Fruit fly (Drosophila melanogaster): ENCODE measurements around the gene CG34155.

The CG34155 gene

DNA sequence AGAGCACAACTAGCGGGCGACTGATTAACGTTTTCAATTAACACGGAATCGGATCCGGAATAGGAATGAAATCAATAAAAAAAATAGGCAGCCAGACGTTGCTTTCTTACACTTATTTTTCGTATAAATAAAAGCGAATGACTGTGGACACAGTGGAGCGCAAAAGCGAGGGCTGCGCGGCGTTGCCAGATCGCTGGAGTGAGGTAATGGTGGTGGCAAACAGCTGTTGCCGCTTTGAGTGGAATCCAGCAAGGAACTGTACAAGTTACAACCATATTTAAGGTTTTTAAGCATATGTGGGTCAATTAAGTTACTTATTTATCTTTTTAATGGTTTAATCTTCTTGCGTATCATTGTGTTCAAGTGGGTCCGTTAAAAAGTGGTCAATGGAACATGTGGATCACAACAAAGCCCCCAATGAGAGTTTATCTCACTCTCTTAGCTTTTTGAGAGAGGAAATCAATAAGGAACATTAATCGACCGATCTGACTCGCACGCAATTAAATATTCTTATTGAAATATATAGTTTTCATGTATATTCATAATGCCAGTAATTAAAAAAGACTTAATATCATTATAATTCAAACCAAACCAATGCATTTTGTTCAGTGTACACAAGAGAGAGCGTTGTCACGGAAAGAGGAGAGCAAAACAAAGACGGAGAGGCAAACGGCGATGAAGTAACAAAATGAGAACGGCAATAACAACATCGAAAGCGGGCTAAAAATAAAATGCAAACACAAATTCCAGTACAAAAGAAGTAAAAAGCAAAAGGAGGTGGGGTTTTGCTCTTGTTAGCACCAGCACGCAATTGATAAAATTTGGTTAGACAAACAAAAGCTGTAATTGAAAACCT is 40.4 kb upstream of the CG34155 start (continued):
- TF ChIP-seq bbx (GFP tag; IDR thresholded peaks at IDR 0.05; ENCODE audit: partially characterized antibody): 0 out of 2 replicates have a peak, but pooled peaks have one; percentile 45
- peak; percentile 87 for TF ChIP-seq CG16779 (GFP tag; IDR thresholded peaks at IDR 0.05)
- peak; percentile 90 for TF ChIP-seq CG5245 (GFP tag; optimal IDR thresholded peaks at IDR 0.05)
- TF ChIP-seq Dip2 (GFP tag; IDR thresholded peaks at IDR 0.05): peak; percentile 38; the same call in 1 of the 2 replicates
- no peak for TF ChIP-seq CG7745 (tag; optimal IDR thresholded peaks at IDR 0.05)
- TF ChIP-seq Hr3 (GFP tag; optimal IDR thresholded peaks at IDR 0.05): peak; percentile 86
- TF ChIP-seq Hsf (GFP tag; optimal IDR thresholded peaks at IDR 0.05): peak; percentile 90
- peak; percentile 88 for TF ChIP-seq org-1 (GFP tag; optimal IDR thresholded peaks at IDR 0.05)
- peak; percentile 89 for TF ChIP-seq CG32767 (GFP tag; IDR thresholded peaks at IDR 0.05)
- TF ChIP-seq Poxn (GFP tag; IDR thresholded peaks at IDR 0.05): peak; percentile 77
- peak; percentile 77 for TF ChIP-seq trem (tag; optimal IDR thresholded peaks at IDR 0.05)
- peak; percentile 88 for TF ChIP-seq Aef1 (GFP tag; IDR thresholded peaks at IDR 0.05)
- peak; percentile 78 for TF ChIP-seq E2f2 (GFP tag; IDR thresholded peaks at IDR 0.05)
- TF ChIP-seq Bdp1 (GFP tag; optimal IDR thresholded peaks at IDR 0.05): peak; percentile 82
- peak; percentile 80 for TF ChIP-seq fu2 (GFP tag; optimal IDR thresholded peaks at IDR 0.05)
- peak; percentile 79 for TF ChIP-seq CG7357 (GFP tag; IDR thresholded peaks at IDR 0.05)
- peak; percentile 93 for TF ChIP-seq ara (GFP tag; IDR thresholded peaks at IDR 0.05)
- TF ChIP-seq pzg (GFP tag; optimal IDR thresholded peaks at IDR 0.05): peak; percentile 2
- peak; percentile 93 for TF ChIP-seq z (GFP tag; IDR thresholded peaks at IDR 0.05)
- TF ChIP-seq CG17829 (tag; optimal IDR thresholded peaks at IDR 0.05): peak; percentile 91
- peak; percentile 31 for TF ChIP-seq HmgD (GFP tag; optimal IDR thresholded peaks at IDR 0.05)
- no peak for TF ChIP-seq hb (GFP tag; IDR thresholded peaks at IDR 0.05; ENCODE audit: partially characterized antibody)
- TF ChIP-seq CG14667 (GFP tag; IDR thresholded peaks at IDR 0.05): peak; percentile 84
- peak; percentile 87 for TF ChIP-seq CG10209 (GFP tag; optimal IDR thresholded peaks at IDR 0.05)
- peak; percentile 95 for TF ChIP-seq unpg (GFP tag; optimal IDR thresholded peaks at IDR 0.05)
- peak; percentile 67 for TF ChIP-seq CG2116 (GFP tag; optimal IDR thresholded peaks at IDR 0.05)
- TF ChIP-seq Myb (GFP tag; optimal IDR thresholded peaks at IDR 0.05): peak; percentile 67
- peak; percentile 84 for TF ChIP-seq tx (GFP tag; optimal IDR thresholded peaks at IDR 0.05)
- peak; percentile 67 for TF ChIP-seq Deaf1 (tag; optimal IDR thresholded peaks at IDR 0.05)
- TF ChIP-seq CG18011 (GFP tag; optimal IDR thresholded peaks at IDR 0.05): peak; percentile 81
- TF ChIP-seq slp2 (GFP tag; optimal IDR thresholded peaks at IDR 0.05): peak; percentile 82
- TF ChIP-seq phol (tag; optimal IDR thresholded peaks at IDR 0.05): peak; percentile 88
- TF ChIP-seq Meics (GFP tag; optimal IDR thresholded peaks at IDR 0.05): peak; percentile 91
- TF ChIP-seq Doc3 (GFP tag; IDR thresholded peaks at IDR 0.05; ENCODE audit: partially characterized antibody): 0 out of 3 replicates have a peak, but pooled peaks have one; percentile 24
- TF ChIP-seq stc (GFP tag; IDR thresholded peaks at IDR 0.05): peak; percentile 97
- TF ChIP-seq CG3163 (GFP tag; optimal IDR thresholded peaks at IDR 0.05): peak; percentile 79
- TF ChIP-seq CG16813 (GFP tag; IDR thresholded peaks at IDR 0.05; ENCODE audit: partially characterized antibody): no peak
- peak; percentile 42 for TF ChIP-seq Ets97D (GFP tag; optimal IDR thresholded peaks at IDR 0.05)
- peak; percentile 93 for TF ChIP-seq CG10366 (GFP tag; IDR thresholded peaks at IDR 0.05)
- peak; percentile 85 for TF ChIP-seq CG31441 (GFP tag; IDR thresholded peaks at IDR 0.05)
- peak; percentile 93 for TF ChIP-seq CG3726 (GFP tag; IDR thresholded peaks at IDR 0.05)
- TF ChIP-seq CG7786 (GFP tag; optimal IDR thresholded peaks at IDR 0.05): peak; percentile 87
- TF ChIP-seq abd-A (tag; optimal IDR thresholded peaks at IDR 0.05): no peak
- no peak for TF ChIP-seq bigmax (GFP tag; optimal IDR thresholded peaks at IDR 0.05)
- TF ChIP-seq cwo (GFP tag; optimal IDR thresholded peaks at IDR 0.05): peak; percentile 90
- peak; percentile 70 for TF ChIP-seq CG10543 (GFP tag; optimal IDR thresholded peaks at IDR 0.05)
- peak in 1 of 2 experiments; percentile 21 for TF ChIP-seq insv (GFP tag; optimal IDR thresholded peaks at IDR 0.05)
- TF ChIP-seq jumu (GFP tag; optimal IDR thresholded peaks at IDR 0.05): peak; percentile 77
- peak; percentile 93 for TF ChIP-seq CG2678 (tag; optimal IDR thresholded peaks at IDR 0.05)

Measured in whole organism, embryonic.